Fruit fly (Drosophila melanogaster): ENCODE results near the gene Myt1.
A peak's percentile ranks its signal among the peaks of the same experiment; 100 is the strongest.

Gene Myt1

dm6 chr3L:5796493-5796998 is 17.2 kb upstream of the Myt1 start, which contains the start of gene Tektin-C (continued):
- TF ChIP-seq CG9876 (GFP tag; optimal IDR thresholded peaks at IDR 0.05) (no peak), pfk (GFP tag; optimal IDR thresholded peaks at IDR 0.05) (no peak), Nf-YC (tag; optimal IDR thresholded peaks at IDR 0.05) (no peak), sna (GFP tag; IDR thresholded peaks at IDR 0.05; ENCODE audit: partially characterized antibody) (no peak), Poxn (GFP tag; IDR thresholded peaks at IDR 0.05) (no peak), Camta (GFP tag; optimal IDR thresholded peaks at IDR 0.05) (no peak), Dbx (GFP tag; IDR thresholded peaks at IDR 0.05) (no peak), eve (GFP tag; optimal IDR thresholded peaks at IDR 0.05) (no peak), CG2202 (tag; optimal IDR thresholded peaks at IDR 0.05) (no peak), Lim3 (GFP tag; IDR thresholded peaks at IDR 0.05) (no peak), Ptx1 (GFP tag; IDR thresholded peaks at IDR 0.05) (0 out of 2 replicates have a peak, but pooled peaks have one; percentile 5), ro (GFP tag; IDR thresholded peaks at IDR 0.05) (no peak), Lhr (GFP tag; optimal IDR thresholded peaks at IDR 0.05) (no peak), CG12391 (tag; optimal IDR thresholded peaks at IDR 0.05) (peak; percentile 13), CkIIα-i1 (GFP tag; IDR thresholded peaks at IDR 0.05) (no peak), CG42726 (GFP tag; IDR thresholded peaks at IDR 0.05; ENCODE audit: partially characterized antibody) (no peak), ase (GFP tag; IDR thresholded peaks at IDR 0.05) (0 out of 3 replicates have a peak, but pooled peaks have one; percentile 46), Gug (GFP tag; IDR thresholded peaks at IDR 0.05) (0 out of 4 replicates have a peak, but pooled peaks have one; percentile 26), CG15514 (GFP tag; optimal IDR thresholded peaks at IDR 0.05) (no peak), Vsx1 (GFP tag; optimal IDR thresholded peaks at IDR 0.05) (no peak), Atf3 (GFP tag; optimal IDR thresholded peaks at IDR 0.05) (no peak), CG34422 (GFP tag; IDR thresholded peaks at IDR 0.05) (no peak), mirr (GFP tag; optimal IDR thresholded peaks at IDR 0.05) (no peak), Atf-2 (GFP tag; optimal IDR thresholded peaks at IDR 0.05) (no peak), bigmax (GFP tag; optimal IDR thresholded peaks at IDR 0.05) (no peak), Sin3A (optimal IDR thresholded peaks at IDR 0.05) (no peak), CG6683 (GFP tag; optimal IDR thresholded peaks at IDR 0.05) (no peak), CG10267 (tag; optimal IDR thresholded peaks at IDR 0.05) (no peak), Awh (GFP tag; IDR thresholded peaks at IDR 0.05) (no peak), jigr1 (GFP tag; IDR thresholded peaks at IDR 0.05) (no peak), CG7963 (GFP tag; IDR thresholded peaks at IDR 0.05; ENCODE audit: partially characterized antibody) (no peak), zen2 (GFP tag; IDR thresholded peaks at IDR 0.05; ENCODE audit: partially characterized antibody) (no peak), CG10959 (GFP tag; IDR thresholded peaks at IDR 0.05) (0 out of 2 replicates have a peak, but pooled peaks have one; percentile 20), Gsc (GFP tag; IDR thresholded peaks at IDR 0.05) (peak; percentile 23; the same call in 1 of the 2 replicates), Hr39 (optimal IDR thresholded peaks at IDR 0.05) (no peak), TFAM (GFP tag; optimal IDR thresholded peaks at IDR 0.05) (no peak), CG31388 (GFP tag; optimal IDR thresholded peaks at IDR 0.05) (no peak), CG9609 (GFP tag; optimal IDR thresholded peaks at IDR 0.05) (no peak), Nf-YB (GFP tag; optimal IDR thresholded peaks at IDR 0.05) (no peak), CG10366 (GFP tag; IDR thresholded peaks at IDR 0.05) (peak; percentile 17; the same call in 1 of the 2 replicates), ranshi (GFP tag; IDR thresholded peaks at IDR 0.05) (no peak), nmo (GFP tag; optimal IDR thresholded peaks at IDR 0.05) (peak; percentile 11), CG10431 (GFP tag; optimal IDR thresholded peaks at IDR 0.05) (no peak), ems (GFP tag; optimal IDR thresholded peaks at IDR 0.05) (peak; percentile 25), Dek (tag; optimal IDR thresholded peaks at IDR 0.05) (no peak), disco-r (GFP tag; optimal IDR thresholded peaks at IDR 0.05) (no peak), bbx (GFP tag; IDR thresholded peaks at IDR 0.05; ENCODE audit: partially characterized antibody) (no peak), Ravus (GFP tag; IDR thresholded peaks at IDR 0.05) (no peak), Bgb (GFP tag; IDR thresholded peaks at IDR 0.05; ENCODE audit: partially characterized antibody) (no peak), gcm (GFP tag; optimal IDR thresholded peaks at IDR 0.05) (no peak), Xrp1 (GFP tag; IDR thresholded peaks at IDR 0.05) (peak; percentile 57; the same call in 1 of the 2 replicates), crol (GFP tag; IDR thresholded peaks at IDR 0.05) (no peak)

Measured in whole organism, embryonic.